Fruit fly (Drosophila melanogaster) whole organism, embryonic: ENCODE data around the gene wuho.

Experiments used
- CG13296 ChIP-seq: fragments of 200-800 bp; sonication (Bioruptor generic); optimal IDR thresholded peaks from 3 replicates; lab custom pipeline; 2018; ENCODE audit warnings: missing biosample characterization, mild to moderate bottlenecking, missing genetic modification characterization
- gce ChIP-seq: fragments of 200-800 bp; sonication (Bioruptor generic); IDR thresholded peaks from 3 replicates; pipeline ENCODE4 v1.3.6; 2022; ENCODE audit warnings: missing biosample characterization, missing genetic modification characterization

DNA sequence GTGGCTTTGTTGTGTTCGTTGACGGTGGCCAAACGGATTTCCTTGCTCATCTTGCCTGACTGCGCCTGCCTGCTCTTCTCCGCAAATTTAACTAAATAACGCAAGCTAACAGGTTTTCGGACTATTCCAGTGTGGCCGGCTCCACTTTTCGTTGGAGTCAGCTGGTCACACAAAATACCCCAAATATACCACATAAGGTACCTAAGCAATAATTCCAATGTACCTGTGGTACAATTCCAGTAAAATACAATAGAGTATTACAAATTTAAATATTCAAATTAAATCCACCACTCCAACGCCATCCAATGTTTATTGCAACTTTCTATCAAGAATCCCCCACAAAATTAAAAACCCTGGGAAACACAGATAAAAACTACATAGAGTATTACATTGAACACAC, 11.3 kb upstream of the wuho start, which contains the start of gene CG3566:
- TF ChIP-seq CG13296 (no peak), gce (no peak)
